Worm (Caenorhabditis elegans) whole organism, mixed stage, embryonic: ENCODE results near the gene ZC239.15.
"Not testable (repeated sequence)": the region's sequence is repeated elsewhere in the genome, so short reads cannot be mapped to it uniquely, and the experiment has no call there.

Experiments used
- bed-3 ChIP-seq: fragments of 200-800 bp; sonication (Bioruptor generic); optimal IDR thresholded peaks from 3 replicates; lab custom pipeline; 2018; ENCODE audit warnings: mild to moderate bottlenecking, missing genetic modification characterization, moderate library complexity, missing compliant biosample characterization
- ceh-43 ChIP-seq: fragments of 200-800 bp; sonication (Bioruptor generic); optimal IDR thresholded peaks from 2 replicates; lab custom pipeline; 2018; ENCODE audit warnings: mild to moderate bottlenecking, missing genetic modification characterization, moderate library complexity, missing compliant biosample characterization
- ces-1 ChIP-seq: fragments of 150-350 bp; optimal IDR thresholded peaks from 2 replicates; lab custom pipeline; 2014; ENCODE audit warnings: missing biosample characterization, missing genetic modification reagents, missing genetic modification characterization
- cnd-1 ChIP-seq: fragments of 200-800 bp; sonication (Bioruptor generic); optimal IDR thresholded peaks from 2 replicates; lab custom pipeline; 2018; ENCODE audit warnings: mild to moderate bottlenecking, missing genetic modification characterization, missing compliant biosample characterization
- drap-1 ChIP-seq: fragments of 200-800 bp; sonication (Bioruptor generic); optimal IDR thresholded peaks from 3 replicates; lab custom pipeline; 2018; ENCODE audit warnings: mild to moderate bottlenecking, missing genetic modification characterization, missing compliant biosample characterization
- elt-1 ChIP-seq: sonication (generic microtip); optimal IDR thresholded peaks from 2 replicates; lab custom pipeline; 2017; ENCODE audit warnings: missing genetic modification characterization, mild to moderate bottlenecking, missing compliant biosample characterization, antibody characterized with exemption, moderate library complexity, borderline replicate concordance; ENCODE audit not compliant: insufficient read depth
- elt-3 ChIP-seq: fragments of 150-350 bp; optimal IDR thresholded peaks from 2 replicates; lab custom pipeline; 2014; ENCODE audit warnings: missing biosample characterization, missing genetic modification characterization
- flh-1 ChIP-seq: fragments of 200-800 bp; sonication (Bioruptor generic); optimal IDR thresholded peaks from 2 replicates; lab custom pipeline; 2018; ENCODE audit warnings: mild to moderate bottlenecking, missing genetic modification characterization, moderate library complexity, missing compliant biosample characterization
- hlh-1 ChIP-seq: fragments of 150-350 bp; optimal IDR thresholded peaks from 2 replicates; lab custom pipeline; 2014; ENCODE audit warnings: missing biosample characterization, missing genetic modification reagents, missing genetic modification characterization
- lin-13 ChIP-seq: fragments of 150-350 bp; optimal IDR thresholded peaks from 2 replicates; lab custom pipeline; 2014; ENCODE audit warnings: missing biosample characterization, missing genetic modification characterization
- lin-32 ChIP-seq: fragments of 200-800 bp; sonication (Bioruptor generic); optimal IDR thresholded peaks from 2 replicates; lab custom pipeline; 2018; ENCODE audit warnings: mild to moderate bottlenecking, missing genetic modification characterization, missing compliant biosample characterization
- lsy-2 ChIP-seq: fragments of 150-350 bp; optimal IDR thresholded peaks from 2 replicates; lab custom pipeline; 2014; ENCODE audit warnings: missing biosample characterization, missing genetic modification characterization
- mab-5 ChIP-seq: fragments of 150-350 bp; optimal IDR thresholded peaks from 2 replicates; lab custom pipeline; 2014; ENCODE audit warnings: missing biosample characterization, missing genetic modification characterization
- mep-1 ChIP-seq: fragments of 150-350 bp; optimal IDR thresholded peaks from 2 replicates; lab custom pipeline; 2017; ENCODE audit warnings: missing biosample characterization, missing genetic modification reagents, missing genetic modification characterization, inconsistent platforms
- mls-2 ChIP-seq: sonication (generic microtip); optimal IDR thresholded peaks from 2 replicates; lab custom pipeline; 2016; ENCODE audit warnings: mild to moderate bottlenecking, missing genetic modification characterization, moderate library complexity, missing compliant biosample characterization
- nhr-2 ChIP-seq: fragments of 150-350 bp; optimal IDR thresholded peaks from 2 replicates; lab custom pipeline; 2014; ENCODE audit warnings: missing biosample characterization, missing genetic modification characterization
- nhr-237 ChIP-seq: fragments of 150-350 bp; optimal IDR thresholded peaks from 2 replicates; lab custom pipeline; 2014; ENCODE audit warnings: missing biosample characterization, missing genetic modification characterization
- nhr-28 ChIP-seq: fragments of 150-350 bp; optimal IDR thresholded peaks from 2 replicates; lab custom pipeline; 2014; ENCODE audit warnings: missing biosample characterization, missing genetic modification characterization
- nhr-76 ChIP-seq: sonication (generic microtip); optimal IDR thresholded peaks from 2 replicates; lab custom pipeline; 2017; ENCODE audit warnings: missing biosample characterization, missing genetic modification characterization
- pha-4 ChIP-seq: fragments of 150-350 bp; optimal IDR thresholded peaks from 2 replicates; lab custom pipeline; 2018; ENCODE audit warnings: missing biosample characterization, missing genetic modification reagents, missing genetic modification characterization
- sptf-1 ChIP-seq: sonication (generic microtip); optimal IDR thresholded peaks from 2 replicates; lab custom pipeline; 2017; ENCODE audit warnings: mild to moderate bottlenecking, missing genetic modification characterization, moderate library complexity, missing compliant biosample characterization
- tbx-8 ChIP-seq: fragments of 200-800 bp; sonication (Bioruptor generic); optimal IDR thresholded peaks from 2 replicates; lab custom pipeline; 2018; ENCODE audit warnings: mild to moderate bottlenecking, missing genetic modification characterization, moderate library complexity, missing compliant biosample characterization
- unc-120 ChIP-seq: sonication (generic microtip); optimal IDR thresholded peaks from 2 replicates; lab custom pipeline; 2017; ENCODE audit warnings: missing genetic modification characterization, missing compliant biosample characterization; ENCODE audit not compliant: poor library complexity, severe bottlenecking
- unc-39 ChIP-seq: fragments of 150-350 bp; optimal IDR thresholded peaks from 2 replicates; lab custom pipeline; 2014; ENCODE audit warnings: missing biosample characterization, missing genetic modification characterization
- zip-8 ChIP-seq: fragments of 150-350 bp; optimal IDR thresholded peaks from 2 replicates; lab custom pipeline; 2014; ENCODE audit warnings: missing biosample characterization, missing genetic modification characterization
- ztf-11 ChIP-seq: fragments of 150-350 bp; optimal IDR thresholded peaks from 2 replicates; lab custom pipeline; 2014; ENCODE audit warnings: missing biosample characterization, missing genetic modification characterization

ZC239.15 gene

ce11 chrII:3222686-3223085 lies 1.8 kb downstream of the ZC239.15 start, which contains the start of gene ZC239.13:
Gene ZC239.13 (minus strand): TSS chrII:3222839.
- TF ChIP-seq bed-3 (no peak), nhr-2 (no peak), elt-1 (tag; lab: Kevin White, UChicago) (no peak), tbx-8 (GFP tag; lab: Kevin White, UChicago) (no peak), unc-39 (tag; lab: Kevin White, UChicago) (no peak), lsy-2 (tag; lab: Kevin White, UChicago) (no peak), flh-1 (GFP tag; lab: Kevin White, UChicago) (no peak), sptf-1 (tag; lab: Kevin White, UChicago) (no peak), ceh-43 (GFP tag; lab: Kevin White, UChicago) (no peak), cnd-1 (tag; lab: Kevin White, UChicago) (no peak), unc-120 (tag; lab: Kevin White, UChicago) (no peak), nhr-28 (tag; lab: Kevin White, UChicago) (no peak), lin-13 (tag; lab: Kevin White, UChicago) (no peak), nhr-76 (tag; lab: Kevin White, UChicago) (no peak), hlh-1 (tag; lab: Kevin White, UChicago) (no peak), elt-3 (tag; lab: Kevin White, UChicago) (no peak), mep-1 (tag; lab: Kevin White, UChicago) (no peak)
- TF ChIP-seq, all 35 proteins: peak for 0

- no peak for TF ChIP-seq nhr-237 (tag; lab: Kevin White, UChicago)
- no peak for TF ChIP-seq mab-5 (tag; lab: Kevin White, UChicago)
- TF ChIP-seq mep-1 (tag; lab: Kevin White, UChicago), result no peak
- no peak for TF ChIP-seq zip-8
- TF ChIP-seq ceh-43 (GFP tag; lab: Kevin White, UChicago), result no peak
- no peak for TF ChIP-seq mls-2 (tag; lab: Kevin White, UChicago)
Measured at ce11 chrII:3221730-3222129, 2.8 kb downstream of the ZC239.15 start, which contains the start of gene ZC239.14. Gene ZC239.14 (minus strand): TSS chrII:3222034.

- TF ChIP-seq drap-1 (GFP tag; lab: Kevin White, UChicago) (no peak), ces-1 (GFP tag; lab: Kevin White, UChicago) (no peak), nhr-28 (tag; lab: Kevin White, UChicago) (no peak), ztf-11 (tag; lab: Kevin White, UChicago) (no peak), unc-39 (tag; lab: Kevin White, UChicago) (no peak), elt-1 (tag; lab: Kevin White, UChicago) (no peak), mep-1 (tag; lab: Kevin White, UChicago) (no peak), sptf-1 (tag; lab: Kevin White, UChicago) (no peak), elt-3 (tag; lab: Kevin White, UChicago) (no peak), zip-8 (no peak), hlh-1 (tag; lab: Kevin White, UChicago) (no peak), lsy-2 (tag; lab: Kevin White, UChicago) (no peak)
Measured at ce11 chrII:3220723-3221122, 3.8 kb downstream of the ZC239.15 start, which contains the start of gene ZC239.22. Gene ZC239.22 (minus strand): TSS chrII:3220823.

- not testable (repeated sequence) for TF ChIP-seq nhr-237 (tag; lab: Kevin White, UChicago); ceh-43 (GFP tag; lab: Kevin White, UChicago); lin-32 (GFP tag; lab: Kevin White, UChicago)
Measured at ce11 chrII:3215762-3216161, 8.8 kb downstream of the ZC239.15 start, which contains the start of gene ZC239.3. Gene ZC239.3 (plus strand): TSS chrII:3216062.

ce11 chrII:3213898-3214297 lies 10.6 kb downstream of the ZC239.15 start, which contains the start of gene ZC239.4:
Gene ZC239.4 (plus strand): TSS chrII:3214198.
- TF ChIP-seq pha-4 (no peak), lin-32 (GFP tag; lab: Kevin White, UChicago) (no peak), mls-2 (tag; lab: Kevin White, UChicago) (no peak), elt-3 (tag; lab: Kevin White, UChicago) (no peak), ces-1 (GFP tag; lab: Kevin White, UChicago) (no peak), nhr-237 (tag; lab: Kevin White, UChicago) (no peak), nhr-28 (tag; lab: Kevin White, UChicago) (no peak)

- no peak for TF ChIP-seq bed-3
- TF ChIP-seq lin-32 (GFP tag; lab: Kevin White, UChicago), result no peak
- no peak for TF ChIP-seq lin-13 (tag; lab: Kevin White, UChicago)
Measured at ce11 chrII:3210365-3210764, 14.2 kb downstream of the ZC239.15 start, which contains the start of gene ZC239.5. Gene ZC239.5 (plus strand): TSS chrII:3210665.
